Comparison of ENCODE assay signal across 6 worm cellular contexts in the genomic region with DNA sequence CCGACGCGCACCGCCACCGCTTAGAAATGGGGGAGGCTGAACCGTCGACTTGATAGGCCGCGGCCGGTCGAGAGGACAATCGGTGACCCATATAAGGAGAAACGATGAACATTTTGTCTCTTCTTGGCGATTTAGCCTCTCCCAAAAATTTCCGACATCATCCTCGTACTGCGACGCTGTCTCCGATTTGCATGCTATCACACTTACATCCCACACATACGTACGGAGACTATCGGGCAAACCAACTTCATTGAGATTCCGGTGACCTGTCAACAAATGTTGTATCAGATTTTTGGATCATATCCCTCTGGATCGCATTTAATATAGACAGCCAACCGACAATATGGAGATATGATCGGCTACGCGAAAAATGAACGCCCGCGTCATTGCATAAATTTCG.
A peak's percentile ranks its signal among the peaks of the same experiment; 100 is the strongest.
TF ChIP-seq lines count a peak whose summit lies in the region.

No protein-coding gene starts in this region.

TF ChIP-seq in whole organism, L1 larva, 84 proteins besides CTCF, POLR2A, EP300 and RAD21:
- TF ChIP-seq dsc-1 (tag; optimal IDR thresholded peaks at IDR 0.05; lab: Kevin White, UChicago) = no peak
- no peak for TF ChIP-seq zag-1 (tag; optimal IDR thresholded peaks at IDR 0.05; lab: Kevin White, UChicago)
- TF ChIP-seq jun-1 (tag; optimal IDR thresholded peaks at IDR 0.05; lab: Kevin White, UChicago) = no peak
- no peak for TF ChIP-seq tlp-1 (tag; optimal IDR thresholded peaks at IDR 0.05; lab: Kevin White, UChicago)
- no peak for TF ChIP-seq hpl-2 (GFP tag; optimal IDR thresholded peaks at IDR 0.05; lab: Kevin White, UChicago)
- TF ChIP-seq blmp-1 (tag; optimal IDR thresholded peaks at IDR 0.05; lab: Kevin White, UChicago) = peak; percentile 63
- no peak for TF ChIP-seq vab-15 (tag; optimal IDR thresholded peaks at IDR 0.05; lab: Kevin White, UChicago)
TF ChIP-seq in whole organism, L1 larva: peak in this region for 1.

TF ChIP-seq in whole organism, L2 larva, 48 proteins besides CTCF, POLR2A, EP300 and RAD21:
- TF ChIP-seq gmeb-1 (tag; optimal IDR thresholded peaks at IDR 0.05; lab: Kevin White, UChicago) = no peak
- TF ChIP-seq lin-13 (GFP tag; optimal IDR thresholded peaks at IDR 0.05; lab: Kevin White, UChicago) = no peak
- TF ChIP-seq nhr-21 (tag; optimal IDR thresholded peaks at IDR 0.05; lab: Kevin White, UChicago) = peak; percentile 38
TF ChIP-seq in whole organism, L2 larva: peak in this region for 1.

TF ChIP-seq in whole organism, L3 larva, 47 proteins besides CTCF, POLR2A, EP300 and RAD21:
- TF ChIP-seq nhr-23 (tag; optimal IDR thresholded peaks at IDR 0.05; lab: Kevin White, UChicago) (peak; percentile 79), ZK546.5 (tag; optimal IDR thresholded peaks at IDR 0.05; lab: Kevin White, UChicago) (no peak)

TF ChIP-seq in whole organism, late embryonic, 69 proteins besides CTCF, POLR2A, EP300 and RAD21:
- no peak for TF ChIP-seq ttx-3 (tag; optimal IDR thresholded peaks at IDR 0.05; lab: Kevin White, UChicago)
- TF ChIP-seq ref-2 (tag; optimal IDR thresholded peaks at IDR 0.05; lab: Kevin White, UChicago) = peak; percentile 35

TF ChIP-seq in whole organism, midembryonic, 9 proteins besides CTCF, POLR2A, EP300 and RAD21:
- no peak for TF ChIP-seq klf-2 (GFP tag; conservative IDR thresholded peaks at IDR 0.05; lab: Robert Waterston, UW)
- no peak for TF ChIP-seq tab-1 (GFP tag; IDR thresholded peaks at IDR 0.05; lab: Robert Waterston, UW)
- TF ChIP-seq ref-1 (GFP tag; conservative IDR thresholded peaks at IDR 0.05; lab: Robert Waterston, UW) = no peak
- TF ChIP-seq cog-1 (tag; optimal IDR thresholded peaks at IDR 0.05; lab: Kevin White, UChicago) = peak; percentile 18

TF ChIP-seq in whole organism, mixed stage, embryonic, 35 proteins besides CTCF, POLR2A, EP300 and RAD21:
- TF ChIP-seq nhr-237 (tag; optimal IDR thresholded peaks at IDR 0.05; lab: Kevin White, UChicago) = no peak
- TF ChIP-seq mab-5 (tag; optimal IDR thresholded peaks at IDR 0.05; lab: Kevin White, UChicago) = no peak
- no peak for TF ChIP-seq snpc-4 (tag; optimal IDR thresholded peaks at IDR 0.05; lab: Kevin White, UChicago)
- TF ChIP-seq hlh-1 (tag; optimal IDR thresholded peaks at IDR 0.05; lab: Kevin White, UChicago) = no peak
- TF ChIP-seq ces-1 (GFP tag; optimal IDR thresholded peaks at IDR 0.05; lab: Kevin White, UChicago) = no peak
- no peak for TF ChIP-seq cnd-1 (tag; optimal IDR thresholded peaks at IDR 0.05; lab: Kevin White, UChicago)
- TF ChIP-seq elt-1 (tag; optimal IDR thresholded peaks at IDR 0.05; lab: Kevin White, UChicago; ENCODE audit: borderline replicate concordance, insufficient read depth) = peak; percentile 79
- TF ChIP-seq nhr-76 (tag; optimal IDR thresholded peaks at IDR 0.05; lab: Kevin White, UChicago) = no peak
- TF ChIP-seq ham-2 (GFP tag; optimal IDR thresholded peaks at IDR 0.05; lab: Kevin White, UChicago) = peak; percentile 82
- TF ChIP-seq unc-62 (GFP tag; optimal IDR thresholded peaks at IDR 0.05; lab: Kevin White, UChicago) = no peak
- TF ChIP-seq tbx-8 (GFP tag; optimal IDR thresholded peaks at IDR 0.05; lab: Kevin White, UChicago) = no peak
- no peak for TF ChIP-seq lsy-2 (tag; optimal IDR thresholded peaks at IDR 0.05; lab: Kevin White, UChicago)
- no peak for TF ChIP-seq ceh-39 (tag; optimal IDR thresholded peaks at IDR 0.05; lab: Kevin White, UChicago)
- TF ChIP-seq lin-13 (tag; optimal IDR thresholded peaks at IDR 0.05; lab: Kevin White, UChicago) = no peak
- no peak for TF ChIP-seq flh-1 (GFP tag; optimal IDR thresholded peaks at IDR 0.05; lab: Kevin White, UChicago)
- no peak for TF ChIP-seq sptf-1 (tag; optimal IDR thresholded peaks at IDR 0.05; lab: Kevin White, UChicago)
- TF ChIP-seq M03D4.4 (tag; optimal IDR thresholded peaks at IDR 0.05; lab: Kevin White, UChicago) = no peak
